Worm (Caenorhabditis elegans) whole organism, early embryonic: ENCODE results near the gene C02B8.12.

Source experiments
- F13C5.2 ChIP-seq: sonication (generic microtip); optimal IDR thresholded peaks from 2 replicates; lab custom pipeline; 2017; ENCODE audit warnings: mild to moderate bottlenecking, missing genetic modification characterization, inconsistent platforms, missing compliant biosample characterization
- aly-1 ChIP-seq: sonication (generic microtip); optimal IDR thresholded peaks from 2 replicates; lab custom pipeline; 2016; ENCODE audit warnings: missing genetic modification characterization, missing compliant biosample characterization
- ama-1 ChIP-seq: fragments of 150-350 bp; optimal IDR thresholded peaks from 2 replicates; lab custom pipeline; 2014
- ets-7 ChIP-seq: sonication (generic microtip); optimal IDR thresholded peaks from 2 replicates; lab custom pipeline; 2016; ENCODE audit warnings: missing genotype, missing genetic modification characterization, missing compliant biosample characterization
- scrt-1 ChIP-seq: fragments of 200-800 bp; sonication (Bioruptor generic); IDR thresholded peaks from 2 replicates; pipeline ENCODE4 v1.3.6; 2022; ENCODE audit warnings: missing genetic modification characterization, missing compliant biosample characterization

DNA sequence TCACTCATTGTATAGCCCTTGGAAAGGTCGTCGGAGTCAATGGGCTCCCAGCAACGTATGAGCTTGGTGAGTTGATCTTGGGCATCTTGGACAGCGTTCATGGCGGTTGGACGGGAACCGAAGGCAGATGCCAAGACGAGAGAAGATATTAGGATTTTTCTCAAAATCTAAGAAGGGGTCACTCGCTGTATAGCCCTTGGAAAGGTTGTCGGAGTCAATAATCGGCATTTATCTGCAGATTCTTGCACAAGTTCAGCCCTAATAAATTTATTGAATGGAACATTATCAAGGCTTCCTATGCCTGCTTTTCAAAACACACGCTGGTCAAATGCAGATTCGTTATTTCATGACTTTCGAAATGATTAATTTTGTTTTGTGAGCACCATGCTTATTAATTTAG lies 14.6 kb upstream of the C02B8.12 start, which contains the start of gene C02B8.7:
- TF ChIP-seq ama-1 (lab: Kevin White, UChicago) (no peak), F13C5.2 (tag; lab: Kevin White, UChicago) (no peak), scrt-1 (GFP tag; lab: Robert Waterston, UW) (no peak), ets-7 (no peak), aly-1 (tag; lab: Kevin White, UChicago) (no peak)
